Worm (Caenorhabditis elegans): ENCODE results near the gene Y53G8AR.1.

ce11 chrIII:3360067-3360466 is 27.2 kb downstream of the Y53G8AR.1 start:
- TF ChIP-seq ama-1 (optimal IDR thresholded peaks at IDR 0.05) = no peak
- no peak for TF ChIP-seq scrt-1 (GFP tag; IDR thresholded peaks at IDR 0.05)
- TF ChIP-seq ceh-36 (tag; optimal IDR thresholded peaks at IDR 0.05) = no peak
- TF ChIP-seq hnd-1 (tag; optimal IDR thresholded peaks at IDR 0.05) = no peak
- TF ChIP-seq B0310.2 (tag; optimal IDR thresholded peaks at IDR 0.05) = no peak
- TF ChIP-seq F13C5.2 (tag; optimal IDR thresholded peaks at IDR 0.05) = no peak
- TF ChIP-seq ceh-13 (GFP tag; optimal IDR thresholded peaks at IDR 0.05) = no peak
- TF ChIP-seq flt-1 (GFP tag; IDR thresholded peaks at IDR 0.05) = no peak
- TF ChIP-seq aly-1 (tag; optimal IDR thresholded peaks at IDR 0.05) = no peak
- no peak for TF ChIP-seq tbx-37 (GFP tag; conservative IDR thresholded peaks at IDR 0.05)

Measured in whole organism, early embryonic.